Worm (Caenorhabditis elegans): ENCODE results near the gene Y41C4A.7.
A peak's percentile ranks its signal among the peaks of the same experiment; 100 is the strongest.

Gene Y41C4A.7

ce11 chrIII:11660736-11661135 lies 37.9 kb upstream of the Y41C4A.7 start:
- TF ChIP-seq nhr-12 (tag; optimal IDR thresholded peaks at IDR 0.05) = no peak
- no peak for TF ChIP-seq bed-3 (GFP tag; optimal IDR thresholded peaks at IDR 0.05)
- TF ChIP-seq hlh-1 (tag; optimal IDR thresholded peaks at IDR 0.05) = no peak
- no peak for TF ChIP-seq ztf-11 (tag; optimal IDR thresholded peaks at IDR 0.05)
- no peak for TF ChIP-seq ceh-83 (GFP tag; optimal IDR thresholded peaks at IDR 0.05)
- TF ChIP-seq flh-1 (GFP tag; optimal IDR thresholded peaks at IDR 0.05) = no peak
- no peak for TF ChIP-seq M03D4.4 (tag; optimal IDR thresholded peaks at IDR 0.05)
- TF ChIP-seq lsy-2 (tag; optimal IDR thresholded peaks at IDR 0.05) = no peak
- no peak for TF ChIP-seq nhr-2 (tag; optimal IDR thresholded peaks at IDR 0.05)
- no peak for TF ChIP-seq tbx-8 (GFP tag; optimal IDR thresholded peaks at IDR 0.05)
- TF ChIP-seq ces-1 (GFP tag; optimal IDR thresholded peaks at IDR 0.05) = no peak
- TF ChIP-seq snpc-4 (tag; optimal IDR thresholded peaks at IDR 0.05) = no peak
- no peak for TF ChIP-seq mep-1 (tag; optimal IDR thresholded peaks at IDR 0.05)
- TF ChIP-seq sem-2 (GFP tag; optimal IDR thresholded peaks at IDR 0.05) = no peak
- TF ChIP-seq lin-32 (GFP tag; optimal IDR thresholded peaks at IDR 0.05) = no peak
- no peak for TF ChIP-seq elt-1 (tag; optimal IDR thresholded peaks at IDR 0.05; ENCODE audit: borderline replicate concordance, insufficient read depth)

- TF ChIP-seq ces-1 (GFP tag; optimal IDR thresholded peaks at IDR 0.05) = peak; percentile 67
- TF ChIP-seq mab-5 (tag; optimal IDR thresholded peaks at IDR 0.05) = no peak
- no peak for TF ChIP-seq flh-1 (GFP tag; optimal IDR thresholded peaks at IDR 0.05)
Observed at ce11 chrIII:11663400-11663799, 35.3 kb upstream of the Y41C4A.7 start.

ce11 chrIII:11666819-11667218 lies 31.9 kb upstream of the Y41C4A.7 start:
- TF ChIP-seq lsy-2 (tag; optimal IDR thresholded peaks at IDR 0.05) (no peak), blmp-1 (tag; optimal IDR thresholded peaks at IDR 0.05) (peak; percentile 27)

ce11 chrIII:11669008-11669407 lies 29.7 kb upstream of the Y41C4A.7 start:
- TF ChIP-seq nhr-28 (tag; optimal IDR thresholded peaks at IDR 0.05) = no peak

- TF ChIP-seq ces-1 (GFP tag; optimal IDR thresholded peaks at IDR 0.05) (no peak), unc-120 (tag; optimal IDR thresholded peaks at IDR 0.05; ENCODE audit: poor library complexity, severe bottlenecking) (no peak), mls-2 (tag; optimal IDR thresholded peaks at IDR 0.05) (no peak), mep-1 (tag; optimal IDR thresholded peaks at IDR 0.05) (no peak), bed-3 (GFP tag; optimal IDR thresholded peaks at IDR 0.05) (no peak), ceh-43 (GFP tag; optimal IDR thresholded peaks at IDR 0.05) (no peak), unc-62 (GFP tag; optimal IDR thresholded peaks at IDR 0.05) (no peak)
Observed at ce11 chrIII:11680514-11680913, 18.2 kb upstream of the Y41C4A.7 start.

ce11 chrIII:11681461-11682014 lies 17.1 kb upstream of the Y41C4A.7 start:
- TF ChIP-seq nhr-2 (tag; optimal IDR thresholded peaks at IDR 0.05) (no peak), mls-2 (tag; optimal IDR thresholded peaks at IDR 0.05) (peak; percentile 13), ces-1 (GFP tag; optimal IDR thresholded peaks at IDR 0.05) (peak; percentile 98)

- TF ChIP-seq ztf-11 (tag; optimal IDR thresholded peaks at IDR 0.05) (no peak), bed-3 (GFP tag; optimal IDR thresholded peaks at IDR 0.05) (no peak), sem-2 (GFP tag; optimal IDR thresholded peaks at IDR 0.05) (no peak), nhr-2 (tag; optimal IDR thresholded peaks at IDR 0.05) (no peak), pha-4 (tag; optimal IDR thresholded peaks at IDR 0.05) (no peak), lin-13 (tag; optimal IDR thresholded peaks at IDR 0.05) (no peak), drap-1 (GFP tag; optimal IDR thresholded peaks at IDR 0.05) (no peak), ces-1 (GFP tag; optimal IDR thresholded peaks at IDR 0.05) (no peak), mep-1 (tag; optimal IDR thresholded peaks at IDR 0.05) (no peak), elt-1 (tag; optimal IDR thresholded peaks at IDR 0.05; ENCODE audit: borderline replicate concordance, insufficient read depth) (no peak), mls-2 (tag; optimal IDR thresholded peaks at IDR 0.05) (no peak), ceh-39 (tag; optimal IDR thresholded peaks at IDR 0.05) (no peak), snpc-4 (tag; optimal IDR thresholded peaks at IDR 0.05) (no peak)
Observed at ce11 chrIII:11683038-11683437, 15.6 kb upstream of the Y41C4A.7 start.

Measured in whole organism, mixed stage, embryonic.